Fruit fly (Drosophila melanogaster) whole organism: Measurements from ENCODE around the gene CG17819.

Experiments
- CG8478 ChIP-seq: fragments of >200 bp; optimal IDR thresholded peaks from 2 replicates; lab custom pipeline; 2018; ENCODE audit warnings: inconsistent platforms
- psq ChIP-seq: fragments of >200 bp; optimal IDR thresholded peaks from 2 replicates; lab custom pipeline; 2017

DNA sequence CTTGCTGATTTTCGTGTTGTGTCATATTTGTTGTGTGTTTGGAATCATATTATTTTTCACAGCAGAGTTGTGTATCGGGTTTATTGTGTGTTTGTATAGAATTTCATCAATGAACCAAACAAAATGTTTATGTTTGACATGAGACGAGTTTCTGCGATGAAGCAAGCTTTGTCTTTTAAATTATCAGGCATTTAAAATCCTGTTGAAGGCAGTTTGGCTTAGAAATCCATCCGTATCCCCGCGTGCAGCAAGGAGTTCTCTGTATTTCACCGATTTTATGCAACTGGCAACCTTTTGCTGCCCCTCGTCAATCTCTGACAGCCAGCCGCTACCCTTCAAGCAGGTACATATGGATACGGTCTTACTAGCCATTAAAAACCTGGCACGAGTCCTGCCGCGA is 17.5 kb downstream of the CG17819 start, which contains the start of the genes CG6569 and Cby:
- no peak for TF ChIP-seq psq
- no peak for TF ChIP-seq CG8478
